Worm (Caenorhabditis elegans) whole organism, dauer: ENCODE data around the gene fbxa-108.

Experiments used
- unc-62 ChIP-seq: sonication (generic microtip); optimal IDR thresholded peaks from 2 replicates; lab custom pipeline; 2017; ENCODE audit warnings: missing biosample characterization, missing genetic modification reagents, missing genetic modification characterization

The fbxa-108 gene

DNA sequence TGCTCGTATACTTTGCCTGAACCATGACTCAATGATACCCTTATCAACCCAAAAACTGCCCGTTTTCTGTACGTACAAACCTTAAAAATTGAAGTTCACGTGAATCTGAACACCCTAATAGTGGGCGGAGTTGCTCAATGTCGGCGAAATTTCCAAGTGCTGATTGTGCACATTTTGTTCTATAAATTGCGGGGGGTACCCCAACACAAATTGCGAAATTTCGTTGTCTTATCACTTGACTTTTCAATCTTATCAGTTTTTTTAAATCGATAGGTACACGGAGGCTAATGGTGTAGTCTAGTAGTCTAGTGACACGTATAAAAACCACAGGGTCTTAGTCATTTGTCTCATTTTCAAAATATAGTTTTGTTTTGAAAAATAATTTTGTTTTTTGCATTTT, at the start of gene fbxa-108:
TSS of gene fbxa-108 (minus strand) at position 158 of the 400 bp plus-strand sequence.
- no peak for TF ChIP-seq unc-62

DNA sequence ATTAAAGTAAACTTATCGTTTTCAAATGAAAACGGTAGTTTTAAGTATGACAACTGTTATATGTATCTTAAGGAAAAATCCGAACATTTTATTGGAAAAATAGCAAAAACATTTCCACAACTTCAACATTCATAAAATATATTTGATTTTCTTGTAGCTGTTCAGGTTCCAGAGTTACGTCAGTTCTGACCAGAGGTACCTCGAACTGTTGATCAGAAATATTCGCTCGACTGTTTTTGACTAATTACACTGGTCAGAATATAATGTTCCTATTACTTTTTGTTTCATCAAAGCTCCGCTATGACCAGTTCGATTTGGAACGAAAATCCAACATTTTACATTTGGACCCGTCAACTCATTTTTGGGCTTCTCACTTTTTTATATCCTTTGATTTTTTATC, 47.8 kb upstream of the fbxa-108 start, which contains the start of gene srh-31:
TSS of gene srh-31 (plus strand) at position 301 of the 400 bp plus-strand sequence.
- no peak for TF ChIP-seq unc-62

DNA sequence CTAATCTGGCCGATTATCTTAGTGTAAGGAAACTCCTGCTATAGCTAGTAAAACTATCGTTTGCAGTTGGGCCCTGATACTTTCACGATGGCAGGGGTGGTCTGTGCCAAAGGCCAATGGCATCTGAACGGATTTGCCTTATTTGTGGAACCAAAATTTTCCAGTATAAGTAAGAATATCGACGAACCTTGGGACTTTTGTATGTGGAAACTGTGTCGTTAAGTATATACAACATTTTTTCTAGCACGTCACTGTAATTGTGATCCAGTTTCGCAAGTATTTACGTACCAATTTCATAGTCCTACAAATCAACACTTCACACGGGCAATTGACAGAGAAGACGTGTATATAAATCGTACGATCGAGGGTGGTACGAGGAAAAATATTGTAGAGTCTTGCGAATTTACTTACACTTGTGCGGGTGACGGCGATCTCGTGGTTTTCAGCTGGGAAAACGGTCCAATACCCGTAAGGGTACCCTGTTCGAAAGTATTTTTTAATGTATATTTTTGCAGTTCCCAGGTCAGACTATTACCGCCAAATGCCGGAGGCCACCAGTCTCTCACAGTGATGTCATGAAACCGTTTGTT, 47.1 kb upstream of the fbxa-108 start:
- TF ChIP-seq unc-62 = no peak

DNA sequence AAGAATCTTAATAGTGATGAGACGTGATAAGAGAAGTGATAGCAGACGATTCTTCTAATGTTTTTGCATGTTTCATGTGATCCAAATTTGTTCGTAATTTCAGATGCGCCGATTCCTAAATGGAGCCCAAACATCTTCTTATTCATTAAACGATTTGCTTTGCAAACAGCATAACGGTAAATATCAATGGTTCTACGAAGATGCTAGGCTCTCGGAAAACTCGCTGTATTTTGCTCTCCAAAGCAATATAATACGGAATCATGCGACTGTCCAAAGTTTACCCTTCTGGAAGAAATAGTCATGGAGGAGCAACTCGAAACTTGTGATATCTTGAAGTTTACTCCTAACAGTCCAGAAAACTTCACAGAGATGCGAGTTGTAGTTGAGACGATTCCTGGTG, 46.6 kb upstream of the fbxa-108 start, which contains the start of gene W06D12.6:
TSS of gene W06D12.6 (plus strand) at position 301 of the 400 bp plus-strand sequence.
- TF ChIP-seq unc-62 = no peak

DNA sequence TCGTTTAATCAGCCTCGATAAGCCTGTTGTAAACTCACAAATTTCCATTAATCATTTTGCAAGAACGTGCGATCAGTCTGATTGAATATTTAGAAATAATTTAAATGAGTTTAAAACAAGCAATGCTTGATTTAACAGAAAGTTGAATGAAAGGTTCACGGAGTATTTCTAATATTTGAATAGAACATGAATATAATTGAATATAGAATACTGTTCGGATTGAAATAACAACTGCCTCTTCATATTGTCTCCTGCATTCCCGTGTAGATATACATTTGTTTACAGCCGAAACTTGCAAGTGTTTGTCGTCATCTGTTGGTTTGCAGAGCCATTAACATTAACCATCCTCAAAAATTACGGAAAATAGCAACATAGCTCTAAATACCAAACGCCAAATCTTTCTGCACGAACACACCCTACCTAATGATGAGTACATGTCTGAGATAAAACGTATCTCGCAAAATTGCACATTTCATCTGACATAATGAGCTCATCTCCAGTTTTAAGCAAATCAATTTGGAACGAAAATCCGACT, 41.6 kb upstream of the fbxa-108 start, which contains the start of the genes Y26G10.5 and srh-32:
TSS of gene Y26G10.5 (minus strand) at position 101 of the 535 bp plus-strand sequence.
TSS of gene srh-32 (plus strand) at position 485 of the 535 bp plus-strand sequence.
- TF ChIP-seq unc-62 = no peak

DNA sequence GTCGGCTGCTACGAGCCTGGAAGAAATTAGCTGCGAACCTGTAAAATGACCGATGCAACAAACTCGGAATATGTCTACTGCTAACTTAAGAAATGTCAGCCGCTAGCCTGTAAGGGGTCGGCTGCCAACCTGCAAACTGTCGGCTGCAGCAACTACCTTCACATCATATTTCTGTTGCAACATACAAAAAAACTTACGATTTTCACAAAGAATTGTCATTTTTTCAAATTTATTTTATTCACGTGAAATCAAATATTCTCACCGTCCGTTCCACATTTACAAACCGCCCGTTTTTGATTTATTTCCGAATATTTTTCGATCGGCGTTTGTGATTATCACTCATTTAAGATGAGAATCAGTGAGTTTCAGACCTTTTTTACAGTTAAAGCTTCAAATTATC, 40.5 kb upstream of the fbxa-108 start, which contains the start of gene Y26G10.6:
TSS of gene Y26G10.6 (plus strand) at position 301 of the 400 bp plus-strand sequence.
- no peak for TF ChIP-seq unc-62

DNA sequence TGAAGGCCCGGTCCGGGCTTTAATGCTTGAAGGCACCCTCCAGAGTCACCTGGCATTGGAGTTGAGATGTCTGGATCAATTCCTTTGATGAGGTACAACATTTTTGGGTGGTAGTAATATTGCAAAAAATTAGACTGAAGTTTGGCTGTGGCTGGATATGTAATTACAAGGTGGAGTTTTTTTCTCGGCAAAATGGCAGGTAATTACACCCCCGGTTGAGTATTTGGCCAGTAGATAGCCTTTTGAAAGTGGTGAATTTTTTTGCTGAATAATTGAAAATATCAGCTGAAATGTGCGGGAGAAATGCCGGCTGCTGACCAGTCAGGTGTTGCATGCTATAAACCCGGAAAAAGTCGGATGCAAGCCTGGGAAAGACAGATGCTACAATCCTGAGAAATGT, 39.9 kb upstream of the fbxa-108 start, which contains the start of gene Y26G10.4:
TSS of gene Y26G10.4 (minus strand) at position 101 of the 400 bp plus-strand sequence.
- TF ChIP-seq unc-62 = no peak

DNA sequence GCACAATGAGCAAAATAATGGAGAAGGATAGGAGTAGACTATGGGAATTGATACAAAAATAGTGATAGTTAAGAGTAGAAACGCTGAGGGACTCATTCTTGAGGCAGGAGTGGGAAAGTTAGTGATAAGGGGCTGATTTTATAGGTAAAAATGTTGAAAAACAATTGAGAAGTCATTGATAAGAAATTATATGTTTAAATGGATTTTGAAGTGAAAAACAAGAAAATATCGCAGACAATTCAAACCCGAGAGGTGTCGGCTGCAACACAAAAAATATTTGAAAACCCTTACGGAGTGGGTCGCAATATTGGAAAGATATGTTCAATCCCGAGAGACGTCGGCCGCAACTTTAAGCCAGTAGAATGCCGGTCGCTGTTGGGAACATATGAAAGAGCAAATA, 37.6 kb upstream of the fbxa-108 start, which contains the start of gene spp-29:
TSS of gene spp-29 (minus strand) at position 101 of the 400 bp plus-strand sequence.
- no peak for TF ChIP-seq unc-62

DNA sequence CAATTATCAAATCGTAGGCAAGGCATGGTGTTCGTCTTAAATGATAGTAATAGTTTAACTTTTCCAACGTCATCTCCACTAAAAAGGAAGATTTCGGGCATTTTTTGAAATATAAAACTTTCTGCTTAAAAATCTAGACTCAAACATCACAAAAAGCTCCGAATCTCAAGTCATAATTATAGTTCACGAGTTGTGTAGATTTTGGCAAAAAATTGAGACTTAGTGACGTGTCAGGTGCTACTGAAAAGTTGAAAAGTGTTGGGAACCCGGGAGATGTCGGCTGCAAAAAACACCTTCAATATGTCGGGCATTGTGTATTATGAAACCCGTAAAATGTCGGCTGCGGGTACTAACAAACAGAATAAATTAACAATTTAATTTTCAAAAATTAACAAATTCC, 36.6 kb upstream of the fbxa-108 start, which contains the start of gene Y26G10.1:
TSS of gene Y26G10.1 (minus strand) at position 101 of the 400 bp plus-strand sequence.
- TF ChIP-seq unc-62 = no peak

DNA sequence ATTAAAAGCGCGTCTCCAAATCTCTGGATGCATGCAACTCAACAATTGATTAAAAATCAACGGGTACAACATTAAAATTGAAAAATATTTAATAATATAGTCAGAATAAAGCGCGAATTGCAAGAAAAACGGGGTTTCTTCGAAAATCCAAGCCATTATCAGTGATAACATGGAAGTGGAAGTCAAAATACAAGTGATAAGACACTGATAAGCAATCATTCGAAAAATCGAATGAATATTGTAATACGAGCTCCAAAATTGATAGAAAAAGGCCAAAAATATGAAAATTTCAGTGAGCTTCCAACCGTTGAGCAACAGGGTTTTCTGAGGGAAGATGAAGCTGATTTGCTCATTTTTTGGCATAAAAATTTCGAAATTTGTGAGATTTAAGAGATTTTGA, 35.1 kb upstream of the fbxa-108 start:
- TF ChIP-seq unc-62 = no peak

DNA sequence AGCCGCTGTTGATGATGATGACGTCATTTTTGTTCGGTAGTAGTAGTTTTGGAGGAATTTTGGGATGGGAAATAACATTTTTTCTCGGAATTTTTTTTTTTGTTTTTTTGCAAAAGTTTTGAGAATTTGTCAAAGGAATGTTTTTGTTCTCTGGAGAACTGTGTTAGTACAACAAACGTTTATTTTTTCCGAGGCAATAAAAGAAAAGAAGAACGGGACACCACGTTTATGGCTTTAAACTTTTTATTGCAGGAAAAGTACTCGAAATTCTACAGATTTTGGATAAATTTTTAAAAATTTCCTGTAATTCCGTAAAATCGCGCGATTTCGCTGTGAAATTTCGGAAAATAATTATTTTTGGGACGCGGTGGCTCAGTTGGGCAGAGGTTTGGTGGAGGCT, 31.7 kb upstream of the fbxa-108 start, which contains the start of gene F59A1.13:
TSS of gene F59A1.13 (minus strand) at position 101 of the 400 bp plus-strand sequence.
- TF ChIP-seq unc-62 = no peak

DNA sequence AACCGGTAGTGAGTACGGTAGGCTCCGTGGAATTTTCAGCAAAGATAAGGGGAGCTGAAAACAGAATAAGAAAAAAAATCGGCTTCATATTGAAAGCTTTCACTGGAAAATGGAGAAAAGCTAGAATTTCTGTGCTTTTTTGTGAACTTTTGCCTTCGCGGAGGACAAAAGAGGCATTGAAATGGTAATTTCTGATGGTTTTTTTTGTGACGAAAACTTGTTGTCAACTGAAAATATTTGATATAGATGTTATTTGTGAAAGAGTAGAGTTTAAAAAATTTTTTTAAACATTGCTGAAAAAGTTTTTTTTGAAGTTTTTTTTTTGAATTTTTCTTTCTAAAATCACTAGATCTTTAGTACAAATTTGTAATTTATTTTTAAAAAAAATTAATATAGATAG, 27.7 kb upstream of the fbxa-108 start, which contains the start of gene F59A1.18:
TSS of gene F59A1.18 (minus strand) at position 101 of the 400 bp plus-strand sequence.
- no peak for TF ChIP-seq unc-62

DNA sequence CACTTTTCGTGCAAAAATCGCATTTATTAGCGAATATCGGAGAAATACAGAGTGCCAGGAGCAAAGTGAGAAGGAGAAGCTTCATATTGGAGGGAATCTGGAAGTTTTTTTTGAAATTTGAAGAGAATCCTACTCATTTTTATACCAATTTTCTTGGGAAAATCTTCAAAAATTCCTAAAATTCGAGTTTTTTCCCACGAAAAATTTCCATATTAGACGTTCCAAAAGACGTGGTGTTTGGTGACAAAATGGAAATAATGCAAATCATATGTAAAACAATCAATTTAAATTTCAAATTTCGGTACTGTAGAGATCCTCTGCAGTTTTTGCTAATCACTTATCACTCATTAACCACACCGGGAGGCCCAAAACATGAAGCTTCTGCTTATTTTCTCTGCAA, 25.7 kb upstream of the fbxa-108 start, which contains the start of the genes F59A1.16 and F59A1.6:
TSS of gene F59A1.16 (minus strand) at position 101 of the 400 bp plus-strand sequence.
TSS of gene F59A1.6 (plus strand) at position 285 of the 400 bp plus-strand sequence.
- TF ChIP-seq unc-62 = no peak

DNA sequence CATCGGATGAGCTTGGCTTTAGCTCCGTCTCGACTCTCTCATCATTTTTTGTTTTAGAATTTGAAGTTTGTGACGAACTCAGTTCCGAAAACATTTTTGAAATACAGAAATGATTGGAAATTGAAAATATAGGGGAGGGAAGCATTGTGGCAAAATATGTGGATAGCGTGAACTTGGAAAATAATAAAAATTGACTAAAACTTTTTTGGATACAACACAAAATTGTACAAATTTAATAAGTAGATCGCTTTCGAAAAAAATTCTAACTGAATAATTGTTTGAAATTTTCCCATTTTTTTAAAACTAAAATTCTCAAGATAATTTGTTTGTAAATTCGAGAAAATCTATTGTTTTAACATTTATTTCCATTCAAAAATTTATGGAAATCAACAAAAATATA, 24.6 kb upstream of the fbxa-108 start, which contains the start of gene F59A1.15:
TSS of gene F59A1.15 (minus strand) at position 101 of the 400 bp plus-strand sequence.
- no peak for TF ChIP-seq unc-62

DNA sequence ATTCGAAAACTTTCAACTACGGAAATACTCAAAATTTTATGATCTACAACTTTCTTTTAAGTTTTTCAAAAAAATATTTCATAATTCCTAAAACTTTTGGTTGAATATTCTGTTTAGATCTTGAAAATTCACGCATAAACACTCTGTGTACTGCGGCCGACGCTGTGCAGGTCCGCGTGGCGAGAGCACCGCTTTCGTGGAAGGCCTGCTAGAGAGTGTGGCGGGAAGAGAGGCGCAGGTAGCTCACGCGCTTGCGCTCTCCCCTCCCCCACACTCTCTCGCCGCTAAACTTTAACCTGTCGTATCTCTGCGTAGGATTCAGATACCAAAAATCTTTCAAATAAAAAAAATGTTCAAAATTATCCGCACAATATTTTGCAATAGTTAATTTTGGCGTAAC, 24.1 kb upstream of the fbxa-108 start:
- no peak for TF ChIP-seq unc-62

DNA sequence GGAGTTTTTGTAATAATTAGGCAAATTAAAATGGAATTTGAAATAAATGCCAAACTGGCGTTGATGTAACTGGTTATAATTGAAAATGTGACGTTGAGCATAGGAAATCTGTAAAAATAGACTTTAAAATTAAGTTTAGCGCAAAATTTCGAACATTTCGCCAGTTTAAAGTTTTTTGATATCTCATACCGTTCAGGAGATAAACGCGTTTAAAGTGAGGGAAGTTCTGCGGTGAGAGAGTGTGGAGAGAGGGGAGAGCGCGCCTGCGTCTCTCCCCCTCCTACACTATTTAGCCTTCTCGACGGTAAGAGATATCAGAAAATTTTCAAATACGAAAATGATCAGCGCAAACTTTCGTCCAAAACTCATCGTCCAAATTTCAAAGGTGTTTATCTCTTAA, 17.4 kb upstream of the fbxa-108 start, which contains the start of gene str-92:
TSS of gene str-92 (minus strand) at position 101 of the 400 bp plus-strand sequence.
- no peak for TF ChIP-seq unc-62

DNA sequence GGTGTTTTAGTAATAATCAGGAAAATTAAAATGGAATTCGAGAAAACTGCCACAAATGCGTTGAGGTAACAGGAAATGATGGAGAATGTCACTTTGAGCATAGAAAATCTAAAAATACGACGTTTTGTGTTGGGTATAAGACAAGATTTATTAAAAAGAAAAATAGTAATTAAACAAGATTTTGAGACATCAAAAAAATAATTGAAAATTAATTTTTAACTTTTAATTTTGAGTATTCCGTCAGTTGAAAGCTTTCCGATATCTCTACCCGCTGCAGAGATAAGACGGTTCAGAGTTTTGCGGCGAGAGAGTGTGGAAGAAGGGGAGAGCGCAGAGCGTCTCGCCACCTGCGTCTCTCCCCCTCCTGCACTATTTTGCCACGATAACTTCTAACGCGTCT, 14.2 kb upstream of the fbxa-108 start, which contains the start of gene str-93:
TSS of gene str-93 (minus strand) at position 101 of the 400 bp plus-strand sequence.
- no peak for TF ChIP-seq unc-62
